Fruit fly (Drosophila melanogaster) whole organism, embryonic: ENCODE results near the gene tbrd-1.
A peak's percentile ranks its signal among the peaks of the same experiment; 100 is the strongest.

ENCODE experiments used
- CG10321 ChIP-seq: fragments of 200-800 bp; sonication (Bioruptor generic); IDR thresholded peaks from 2 replicates; pipeline ENCODE4 v1.3.6; 2022; ENCODE audit warnings: missing biosample characterization, missing genetic modification characterization
- CG11456 ChIP-seq: fragments of 200-800 bp; sonication (Bioruptor generic); IDR thresholded peaks from 3 replicates; pipeline ENCODE4 v1.3.6; 2022; ENCODE audit warnings: missing biosample characterization, missing genetic modification characterization
- CG11504 ChIP-seq: fragments of 200-800 bp; sonication (Bioruptor generic); optimal IDR thresholded peaks from 3 replicates; lab custom pipeline; 2019; ENCODE audit warnings: missing biosample characterization, mild to moderate bottlenecking, missing genetic modification characterization, moderate library complexity
- CG12104 ChIP-seq: fragments of 200-800 bp; sonication (Bioruptor generic); optimal IDR thresholded peaks from 3 replicates; lab custom pipeline; 2016; ENCODE audit warnings: missing biosample characterization, missing genetic modification characterization
- CG12155 ChIP-seq: fragments of 200-800 bp; sonication (Bioruptor generic); optimal IDR thresholded peaks from 3 replicates; lab custom pipeline; 2016; ENCODE audit warnings: missing biosample characterization, missing genetic modification characterization
- CG12769 ChIP-seq: fragments of 200-800 bp; sonication (Bioruptor generic); optimal IDR thresholded peaks from 2 replicates; lab custom pipeline; 2019; ENCODE audit warnings: missing biosample characterization, mild to moderate bottlenecking, missing genetic modification characterization, moderate library complexity
- CG13894 ChIP-seq: fragments of 200-800 bp; sonication (Bioruptor generic); optimal IDR thresholded peaks from 3 replicates; lab custom pipeline; 2018; ENCODE audit warnings: missing biosample characterization, mild to moderate bottlenecking, missing genetic modification characterization, moderate library complexity
- CG15601 ChIP-seq: fragments of 200-800 bp; sonication (Bioruptor generic); optimal IDR thresholded peaks from 3 replicates; lab custom pipeline; 2019; ENCODE audit warnings: missing biosample characterization, mild to moderate bottlenecking, missing genetic modification characterization, moderate library complexity
- CG17359 ChIP-seq: fragments of 200-800 bp; sonication (Bioruptor generic); optimal IDR thresholded peaks from 3 replicates; lab custom pipeline; 2018; ENCODE audit warnings: missing biosample characterization, mild to moderate bottlenecking, missing genetic modification characterization, moderate library complexity
- CG17568 ChIP-seq: fragments of 200-800 bp; sonication (Bioruptor generic); optimal IDR thresholded peaks from 2 replicates; lab custom pipeline; 2018; ENCODE audit warnings: missing biosample characterization, mild to moderate bottlenecking, missing genetic modification characterization, moderate library complexity
- CG17802 ChIP-seq: fragments of 200-800 bp; sonication (Bioruptor generic); optimal IDR thresholded peaks from 2 replicates; lab custom pipeline; 2018; ENCODE audit warnings: missing biosample characterization, mild to moderate bottlenecking, missing genetic modification characterization, moderate library complexity
- CG2875 ChIP-seq: fragments of 200-800 bp; sonication (Bioruptor generic); optimal IDR thresholded peaks from 2 replicates; lab custom pipeline; 2017; ENCODE audit warnings: missing biosample characterization, mild to moderate bottlenecking, missing genetic modification characterization, missing genetic modification reagents
- CG3726 ChIP-seq: fragments of 200-800 bp; sonication (Bioruptor generic); IDR thresholded peaks from 3 replicates; pipeline ENCODE4, ENCODE4 v1.3.6; 2022; ENCODE audit warnings: missing biosample characterization, missing genetic modification characterization
- CG4404 ChIP-seq: fragments of 200-800 bp; sonication (Bioruptor generic); IDR thresholded peaks from 2 replicates; pipeline ENCODE4 v1.3.6; 2022; ENCODE audit warnings: missing biosample characterization, missing genetic modification characterization
- CG4854 ChIP-seq: fragments of 200-800 bp; sonication (Bioruptor generic); optimal IDR thresholded peaks from 2 replicates; lab custom pipeline; 2016; ENCODE audit warnings: missing biosample characterization, missing genetic modification characterization, inconsistent platforms
- CG6689 ChIP-seq: fragments of 200-800 bp; sonication (Bioruptor generic); IDR thresholded peaks from 2 replicates; pipeline ENCODE4 v1.3.6; 2022; ENCODE audit warnings: missing biosample characterization, missing genetic modification characterization
- CG6791 ChIP-seq: fragments of 200-800 bp; sonication (Bioruptor generic); IDR thresholded peaks from 3 replicates; pipeline ENCODE4 v1.3.6; 2022; ENCODE audit warnings: missing biosample characterization, missing genetic modification characterization; ENCODE audit not compliant: partially characterized antibody
- CG7839 ChIP-seq: fragments of 200-800 bp; sonication (Bioruptor generic); optimal IDR thresholded peaks from 3 replicates; lab custom pipeline; 2018; ENCODE audit warnings: missing biosample characterization, mild to moderate bottlenecking, missing genetic modification characterization, moderate library complexity
- CG7963 ChIP-seq: fragments of 200-800 bp; sonication (Bioruptor generic); IDR thresholded peaks from 3 replicates; pipeline ENCODE4 v1.3.6; 2022; ENCODE audit warnings: missing biosample characterization, missing genetic modification characterization; ENCODE audit not compliant: partially characterized antibody
- CG9437 ChIP-seq: fragments of 200-800 bp; sonication (Bioruptor generic); optimal IDR thresholded peaks from 2 replicates; lab custom pipeline; 2018; ENCODE audit warnings: missing biosample characterization, mild to moderate bottlenecking, missing genetic modification characterization
- Chrac-16 ChIP-seq: fragments of 200-800 bp; sonication (Bioruptor generic); optimal IDR thresholded peaks from 3 replicates; lab custom pipeline; 2016; ENCODE audit warnings: missing biosample characterization, missing genetic modification characterization
- CrebB ChIP-seq: fragments of 200-800 bp; sonication (Bioruptor generic); optimal IDR thresholded peaks from 3 replicates; lab custom pipeline; 2018; ENCODE audit warnings: missing biosample characterization, mild to moderate bottlenecking, missing genetic modification characterization
- Eip74EF ChIP-seq, 2 experiments: fragments of 200-800 bp in 1 of 2; fragments of >200 bp in 1 of 2; sonication (Bioruptor generic) in 1 of 2; optimal IDR thresholded peaks; 2 replicates each; lab custom pipeline; 2017 to 2019; ENCODE audit warnings: missing biosample characterization in 2 of 2, missing genetic modification characterization in 2 of 2, mild to moderate bottlenecking in 1 of 2, moderate library complexity in 1 of 2
- HLHmδ ChIP-seq: fragments of 200-800 bp; sonication (Bioruptor generic); optimal IDR thresholded peaks from 2 replicates; lab custom pipeline; 2018; ENCODE audit warnings: missing biosample characterization, mild to moderate bottlenecking, missing genetic modification characterization, moderate library complexity
- Nf-YA ChIP-seq: fragments of 200-800 bp; sonication (Bioruptor generic); IDR thresholded peaks from 2 replicates; pipeline ENCODE4 v1.3.6; 2022; ENCODE audit warnings: missing biosample characterization, missing genetic modification characterization
- Nf-YC ChIP-seq: fragments of 200-800 bp; optimal IDR thresholded peaks from 3 replicates; lab custom pipeline; 2019; ENCODE audit warnings: missing biosample characterization, mild to moderate bottlenecking, missing genetic modification characterization, moderate library complexity
- Side ChIP-seq: fragments of 200-800 bp; sonication (Bioruptor generic); optimal IDR thresholded peaks from 2 replicates; lab custom pipeline; 2016; ENCODE audit warnings: missing biosample characterization, missing genetic modification characterization
- Six4 ChIP-seq: fragments of 200-800 bp; sonication (Bioruptor generic); optimal IDR thresholded peaks from 2 replicates; lab custom pipeline; 2016; ENCODE audit warnings: missing biosample characterization, missing genetic modification characterization
- Sry-δ ChIP-seq: fragments of 200-800 bp; sonication (Bioruptor generic); optimal IDR thresholded peaks from 2 replicates; lab custom pipeline; 2016; ENCODE audit warnings: missing biosample characterization, missing genetic modification characterization
- ash1 ChIP-seq: fragments of 200-800 bp; sonication (Bioruptor generic); optimal IDR thresholded peaks from 2 replicates; lab custom pipeline; 2018; ENCODE audit warnings: missing biosample characterization, mild to moderate bottlenecking, missing genetic modification characterization
- bab2 ChIP-seq: fragments of 200-800 bp; sonication (Bioruptor generic); optimal IDR thresholded peaks from 2 replicates; lab custom pipeline; 2016; ENCODE audit warnings: missing biosample characterization, missing genetic modification characterization
- cg ChIP-seq: fragments of 200-800 bp; sonication (Bioruptor generic); optimal IDR thresholded peaks from 3 replicates; lab custom pipeline; 2019; ENCODE audit warnings: missing biosample characterization, mild to moderate bottlenecking, missing genetic modification characterization, moderate library complexity
- chinmo ChIP-seq: fragments of 200-800 bp; sonication (Bioruptor generic); IDR thresholded peaks from 4 replicates; pipeline ENCODE4 v1.3.6; 2022; ENCODE audit warnings: missing biosample characterization, missing genetic modification characterization; ENCODE audit not compliant: partially characterized antibody
- croc ChIP-seq: fragments of 200-800 bp; sonication (Bioruptor generic); conservative IDR thresholded peaks from 3 replicates; pipeline ENCODE4 v1.3.6; 2022; ENCODE audit warnings: missing biosample characterization, missing genetic modification characterization
- da ChIP-seq: fragments of 200-800 bp; sonication (Bioruptor generic); optimal IDR thresholded peaks from 2 replicates; lab custom pipeline; 2016; ENCODE audit warnings: missing biosample characterization, missing genetic modification characterization
- emc ChIP-seq: fragments of 200-800 bp; sonication (Bioruptor generic); optimal IDR thresholded peaks from 2 replicates; lab custom pipeline; 2016; ENCODE audit warnings: missing biosample characterization, missing genetic modification characterization
- esg ChIP-seq: fragments of 200-800 bp; sonication (Bioruptor generic); conservative IDR thresholded peaks from 2 replicates; pipeline ENCODE4 v1.3.6; 2022; ENCODE audit warnings: missing biosample characterization, missing genetic modification characterization
- kay ChIP-seq: fragments of 200-800 bp; sonication (Bioruptor generic); optimal IDR thresholded peaks from 2 replicates; lab custom pipeline; 2016; ENCODE audit warnings: missing biosample characterization, missing genetic modification characterization
- klu ChIP-seq: fragments of 200-800 bp; sonication (Bioruptor generic); IDR thresholded peaks from 2 replicates; pipeline ENCODE4 v1.3.6; 2022; ENCODE audit warnings: missing biosample characterization, missing genetic modification characterization
- maf-S ChIP-seq: fragments of 200-800 bp; sonication (Bioruptor generic); optimal IDR thresholded peaks from 2 replicates; lab custom pipeline; 2016; ENCODE audit warnings: missing biosample characterization, missing genetic modification characterization
- nmo ChIP-seq: fragments of 200-800 bp; sonication (Bioruptor generic); optimal IDR thresholded peaks from 2 replicates; lab custom pipeline; 2018; ENCODE audit warnings: missing biosample characterization, mild to moderate bottlenecking, missing genetic modification characterization, moderate library complexity
- nom ChIP-seq: fragments of 200-800 bp; sonication (Bioruptor generic); optimal IDR thresholded peaks from 2 replicates; lab custom pipeline; 2017; ENCODE audit warnings: missing biosample characterization, missing genetic modification characterization, mild to moderate bottlenecking, moderate library complexity, missing genetic modification reagents
- phol ChIP-seq: fragments of 200-800 bp; sonication (Bioruptor generic); optimal IDR thresholded peaks from 3 replicates; lab custom pipeline; 2018; ENCODE audit warnings: missing biosample characterization, mild to moderate bottlenecking, missing genetic modification characterization, moderate library complexity
- psq ChIP-seq: fragments of 200-800 bp; sonication (Bioruptor generic); optimal IDR thresholded peaks from 2 replicates; lab custom pipeline; 2017; ENCODE audit warnings: missing biosample characterization, missing genetic modification characterization
- sr ChIP-seq: fragments of 200-800 bp; sonication (Bioruptor generic); IDR thresholded peaks from 3 replicates; pipeline ENCODE4 v1.3.6; 2022; ENCODE audit warnings: missing biosample characterization, missing genetic modification characterization
- stwl ChIP-seq: fragments of 200-800 bp; sonication (Bioruptor generic); optimal IDR thresholded peaks from 3 replicates; lab custom pipeline; 2018; ENCODE audit warnings: missing biosample characterization, mild to moderate bottlenecking, missing genetic modification characterization, moderate library complexity
- tap ChIP-seq: fragments of 200-800 bp; optimal IDR thresholded peaks from 3 replicates; lab custom pipeline; 2019; ENCODE audit warnings: missing biosample characterization, mild to moderate bottlenecking, missing genetic modification characterization, moderate library complexity
- zen2 ChIP-seq: fragments of 200-800 bp; sonication (Bioruptor generic); IDR thresholded peaks from 3 replicates; pipeline ENCODE4 v1.3.6; 2022; ENCODE audit warnings: missing biosample characterization, missing genetic modification characterization; ENCODE audit not compliant: partially characterized antibody

tbrd-1 gene

dm6 chr3R:23886270-23887095 lies 6.9 kb downstream of the tbrd-1 start (continued):
- TF ChIP-seq CG15601 (tag; lab: Kevin White, UChicago) (peak; percentile 92), CG10321 (no peak), CG17359 (tag; lab: Kevin White, UChicago) (peak; percentile 86), CG11504 (peak; percentile 89), nom (GFP tag; lab: Kevin White, UChicago) (peak; percentile 94), CG12155 (GFP tag; lab: Kevin White, UChicago) (peak; percentile 71), CG12769 (tag; lab: Kevin White, UChicago) (peak; percentile 22), Sry-δ (GFP tag; lab: Kevin White, UChicago) (peak; percentile 1), Six4 (peak; percentile 86), CG17568 (GFP tag; lab: Kevin White, UChicago) (peak; percentile 66), CrebB (tag; lab: Kevin White, UChicago) (peak; percentile 60), CG7839 (peak; percentile 91), esg (GFP tag; lab: Robert Waterston, UW) (peak; percentile 79), chinmo (GFP tag; lab: Robert Waterston, UW) (no peak), CG4854 (GFP tag; lab: Kevin White, UChicago) (peak; percentile 57), klu (GFP tag; lab: Robert Waterston, UW) (peak; percentile 9; the same call in 1 of the 2 replicates), Eip74EF (GFP tag; optimal IDR thresholded peaks at IDR 0.05; lab: Kevin White, UChicago) (peak in 1 of 2 experiments; percentile 81), kay (GFP tag; lab: Kevin White, UChicago) (peak; percentile 52), nmo (GFP tag; lab: Kevin White, UChicago) (peak; percentile 94), CG4404 (GFP tag; lab: Robert Waterston, UW) (peak; percentile 86), psq (GFP tag; lab: Kevin White, UChicago) (no peak), CG17802 (tag; lab: Kevin White, UChicago) (peak; percentile 52), Chrac-16 (GFP tag; lab: Kevin White, UChicago) (peak; percentile 81), cg (no peak), ash1 (no peak), Nf-YC (tag; lab: Kevin White, UChicago) (peak; percentile 55), HLHmδ (GFP tag; lab: Kevin White, UChicago) (no peak), CG12104 (GFP tag; lab: Kevin White, UChicago) (peak; percentile 74), bab2 (GFP tag; lab: Kevin White, UChicago) (peak; percentile 75), stwl (peak; percentile 71), sr (GFP tag; lab: Robert Waterston, UW) (no peak; the same call in 2 of the 3 replicates), phol (peak; percentile 92), CG6689 (peak; percentile 89), Side (GFP tag; lab: Kevin White, UChicago) (peak; percentile 80), tap (tag; lab: Kevin White, UChicago) (peak; percentile 87), CG3726 (GFP tag; lab: Robert Waterston, UW) (0 out of 3 replicates have a peak, but pooled peaks have one; percentile 57), croc (peak; percentile 89), CG13894 (tag; lab: Kevin White, UChicago) (no peak), CG9437 (GFP tag; lab: Kevin White, UChicago) (peak; percentile 80), CG11456 (GFP tag; lab: Robert Waterston, UW) (peak; percentile 56; the same call in 1 of the 3 replicates), da (GFP tag; lab: Kevin White, UChicago) (no peak), maf-S (GFP tag; lab: Kevin White, UChicago) (peak; percentile 61), zen2 (GFP tag; lab: Robert Waterston, UW) (no peak), CG6791 (no peak), Nf-YA (GFP tag; lab: Robert Waterston, UW) (peak; percentile 62), CG2875 (GFP tag; lab: Kevin White, UChicago) (peak; percentile 84), CG7963 (GFP tag; lab: Robert Waterston, UW) (no peak), emc (GFP tag; lab: Kevin White, UChicago) (no peak)
